Worm (Caenorhabditis elegans): ENCODE results near the gene B0238.15.

DNA sequence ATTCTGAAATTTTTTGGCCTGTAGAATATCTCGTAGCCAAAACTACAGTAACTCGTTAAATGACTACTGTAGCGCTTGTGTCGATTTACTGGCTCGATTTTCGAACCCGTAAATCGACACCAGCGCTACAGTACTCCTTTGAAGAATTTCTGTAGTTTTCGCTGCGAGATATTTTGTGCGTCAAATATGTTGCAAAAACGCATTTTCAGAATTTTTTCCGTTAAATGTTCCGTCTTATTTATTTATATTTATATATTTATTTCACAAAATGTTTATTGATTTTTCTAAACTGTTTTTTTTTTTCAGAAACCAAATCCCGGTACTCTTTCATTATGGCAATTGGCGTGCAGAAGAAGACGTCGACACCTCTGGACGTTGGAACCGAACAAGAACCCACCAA is 33.8 kb downstream of the B0238.15 start, which contains the start of gene natc-2:
- TF ChIP-seq ceh-28 (tag; optimal IDR thresholded peaks at IDR 0.05) = no peak
- no peak for TF ChIP-seq dve-1 (tag; optimal IDR thresholded peaks at IDR 0.05; ENCODE audit: insufficient read depth)
- no peak for TF ChIP-seq jun-1 (tag; optimal IDR thresholded peaks at IDR 0.05)
- no peak for TF ChIP-seq lin-15B (tag; optimal IDR thresholded peaks at IDR 0.05)
- no peak for TF ChIP-seq unc-39 (tag; optimal IDR thresholded peaks at IDR 0.05)
- no peak for TF ChIP-seq ztf-11 (tag; optimal IDR thresholded peaks at IDR 0.05)
- TF ChIP-seq nhr-10 (tag; optimal IDR thresholded peaks at IDR 0.05) = no peak
- no peak for TF ChIP-seq vab-7 (GFP tag; IDR thresholded peaks at IDR 0.05)
- TF ChIP-seq mxl-2 (GFP tag; conservative IDR thresholded peaks at IDR 0.05) = no peak
- TF ChIP-seq nhr-48 (tag; optimal IDR thresholded peaks at IDR 0.05) = no peak
- no peak for TF ChIP-seq snpc-4 (tag; optimal IDR thresholded peaks at IDR 0.05)
